Worm (Caenorhabditis elegans): Measurements from ENCODE around the gene F44F4.10.

ce11 chrII:10946848-10947247 is 29.8 kb upstream of the F44F4.10 start:
- peak; percentile 4 for TF ChIP-seq nhr-77 (tag; optimal IDR thresholded peaks at IDR 0.05)
- TF ChIP-seq efl-3 (GFP tag; optimal IDR thresholded peaks at IDR 0.05): no peak
- TF ChIP-seq nhr-90 (tag; optimal IDR thresholded peaks at IDR 0.05; ENCODE audit: poor library complexity): no peak
- TF ChIP-seq lin-13 (GFP tag; optimal IDR thresholded peaks at IDR 0.05): no peak
- no peak for TF ChIP-seq pax-3 (tag; optimal IDR thresholded peaks at IDR 0.05)
- TF ChIP-seq nhr-237 (tag; optimal IDR thresholded peaks at IDR 0.05): no peak
- no peak for TF ChIP-seq nhr-76 (tag; optimal IDR thresholded peaks at IDR 0.05)
- TF ChIP-seq nhr-85 (tag): no peak
- TF ChIP-seq sox-4 (tag; optimal IDR thresholded peaks at IDR 0.05): no peak
- no peak for TF ChIP-seq elt-2 (tag; optimal IDR thresholded peaks at IDR 0.05)

Data from whole organism, L1 larva.